Worm (Caenorhabditis elegans): ENCODE results near the gene unc-82.
A peak's percentile ranks its signal among the peaks of the same experiment; 100 is the strongest.

Gene unc-82

DNA sequence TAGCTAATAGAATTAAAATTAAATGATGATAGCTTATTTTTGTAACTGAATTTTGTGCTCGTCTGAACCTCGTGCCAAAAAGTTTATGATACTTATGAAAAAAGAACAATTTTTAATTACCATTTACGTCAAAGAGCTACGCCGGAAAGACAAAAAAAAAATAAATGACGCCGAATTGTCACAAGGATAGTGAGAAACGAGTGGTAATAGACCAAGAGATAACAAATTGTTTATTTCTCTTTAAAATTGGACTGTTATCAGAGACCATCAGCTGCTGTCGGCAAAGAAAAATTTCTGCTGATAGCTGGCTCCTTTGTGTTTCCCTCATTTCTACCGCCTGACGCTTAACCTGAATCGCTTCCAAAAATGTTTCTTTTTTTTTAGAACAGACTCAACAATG, 30.6 kb upstream of the unc-82 start, which contains the start of gene pitr-1 (continued):
- TF ChIP-seq pha-4 (GFP tag; IDR thresholded peaks at IDR 0.05) (peak; percentile 24; the same call in 1 of the 2 replicates), pha-4 (tag; optimal IDR thresholded peaks at IDR 0.05) (no peak), F10B5.3 (tag; optimal IDR thresholded peaks at IDR 0.05) (no peak), tra-1 (GFP tag; IDR thresholded peaks at IDR 0.05) (no peak), mes-2 (tag; optimal IDR thresholded peaks at IDR 0.05; ENCODE audit: poor library complexity, severe bottlenecking) (no peak), ceh-62 (tag; optimal IDR thresholded peaks at IDR 0.05) (no peak), F37D6.2 (tag; optimal IDR thresholded peaks at IDR 0.05) (no peak), daf-19 (GFP tag; conservative IDR thresholded peaks at IDR 0.05) (no peak)

ce11 chrIV:7397507-7397906, 26.8 kb upstream of the unc-82 start:
- TF ChIP-seq unc-130 (GFP tag; optimal IDR thresholded peaks at IDR 0.05), result no peak
- TF ChIP-seq lsy-2 (tag; optimal IDR thresholded peaks at IDR 0.05), result no peak
- no peak for TF ChIP-seq zag-1 (tag; optimal IDR thresholded peaks at IDR 0.05)
- peak; percentile 56 for TF ChIP-seq ama-1 (optimal IDR thresholded peaks at IDR 0.05)
- no peak for TF ChIP-seq nhr-111 (GFP tag; optimal IDR thresholded peaks at IDR 0.05)
- 0 out of 2 replicates have a peak, but pooled peaks have one; percentile 9 for TF ChIP-seq set-16 (GFP tag; IDR thresholded peaks at IDR 0.05)
- no peak for TF ChIP-seq skn-1 (tag; optimal IDR thresholded peaks at IDR 0.05)
- no peak for TF ChIP-seq lin-38 (GFP tag; IDR thresholded peaks at IDR 0.05)
- peak; percentile 45; the same call in 1 of the 2 replicates for TF ChIP-seq pha-4 (GFP tag; IDR thresholded peaks at IDR 0.05)
- TF ChIP-seq pha-4 (tag; optimal IDR thresholded peaks at IDR 0.05), result no peak
- TF ChIP-seq unc-62 (GFP tag; optimal IDR thresholded peaks at IDR 0.05 in 1 of 2), result peak in 1 of 2 experiments; percentile 77
- no peak for TF ChIP-seq unc-62 (tag; optimal IDR thresholded peaks at IDR 0.05)
- 0 out of 2 replicates have a peak, but pooled peaks have one; percentile 14 for TF ChIP-seq arid-1 (GFP tag; conservative IDR thresholded peaks at IDR 0.05)

DNA sequence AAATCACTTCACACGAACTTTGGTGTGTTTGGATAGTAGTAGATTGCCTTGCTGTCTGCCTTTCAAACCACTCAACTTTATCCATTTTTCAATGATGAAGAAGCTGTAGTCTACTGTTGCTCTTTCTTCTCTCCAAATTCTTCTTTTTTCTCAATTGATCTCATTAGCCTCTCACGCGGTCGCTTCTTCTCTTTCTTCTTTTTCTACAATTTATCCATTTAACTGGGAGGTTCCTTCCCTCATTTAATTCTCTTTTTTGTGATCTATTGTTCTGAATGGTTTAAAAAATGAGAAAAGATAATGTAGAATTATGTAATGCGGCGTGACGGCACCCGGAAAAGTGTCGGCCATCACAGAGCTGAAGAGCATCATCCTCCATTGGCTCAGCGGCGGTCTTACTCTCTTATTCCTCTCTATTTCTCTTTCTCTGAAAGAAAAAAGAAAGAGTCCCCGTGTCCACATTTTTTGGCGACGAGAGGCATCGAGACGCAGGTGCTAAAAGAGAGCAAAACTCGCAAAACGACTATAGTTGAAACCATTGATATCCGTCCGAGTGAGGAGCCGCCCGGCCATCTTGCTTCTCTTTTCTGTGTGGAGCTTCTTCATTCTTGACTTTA, 23.7 kb upstream of the unc-82 start:
- TF ChIP-seq egl-27 (tag; optimal IDR thresholded peaks at IDR 0.05) (no peak), vab-7 (GFP tag; IDR thresholded peaks at IDR 0.05) (no peak), hlh-11 (tag; optimal IDR thresholded peaks at IDR 0.05) (peak; percentile 4), set-16 (GFP tag; IDR thresholded peaks at IDR 0.05) (no peak), nhr-10 (tag; optimal IDR thresholded peaks at IDR 0.05) (no peak), rbr-2 (tag; optimal IDR thresholded peaks at IDR 0.05) (peak; percentile 5), fos-1 (tag; optimal IDR thresholded peaks at IDR 0.05) (no peak), aha-1 (tag) (peak; percentile 41), mes-2 (tag; optimal IDR thresholded peaks at IDR 0.05; ENCODE audit: poor library complexity, severe bottlenecking) (no peak), zfp-3 (GFP tag; conservative IDR thresholded peaks at IDR 0.05) (no peak), duxl-1 (tag; optimal IDR thresholded peaks at IDR 0.05; ENCODE audit: poor library complexity) (no peak), hlh-30 (tag; optimal IDR thresholded peaks at IDR 0.05; ENCODE audit: insufficient read depth) (peak; percentile 2), lir-3 (tag; optimal IDR thresholded peaks at IDR 0.05) (no peak), D1046.2 (GFP tag; IDR thresholded peaks at IDR 0.05) (no peak), unc-62 (GFP tag; optimal IDR thresholded peaks at IDR 0.05 in 1 of 2) (peak in 1 of 2 experiments; percentile 76), unc-62 (tag; optimal IDR thresholded peaks at IDR 0.05) (no peak), lin-13 (GFP tag; optimal IDR thresholded peaks at IDR 0.05) (no peak), ama-1 (optimal IDR thresholded peaks at IDR 0.05) (no peak), hif-1 (tag; optimal IDR thresholded peaks at IDR 0.05) (peak in 1 of 2 experiments; percentile 25), arid-1 (GFP tag; conservative IDR thresholded peaks at IDR 0.05) (no peak), hmg-1.1 (GFP tag; IDR thresholded peaks at IDR 0.05) (0 out of 2 replicates have a peak, but pooled peaks have one; percentile 14), mxl-2 (GFP tag; conservative IDR thresholded peaks at IDR 0.05) (no peak), daf-19 (GFP tag; conservative IDR thresholded peaks at IDR 0.05) (no peak), daf-16 (GFP tag; optimal IDR thresholded peaks at IDR 0.05) (no peak), daf-16 (tag; optimal IDR thresholded peaks at IDR 0.05) (no peak), T20F7.1 (GFP tag; optimal IDR thresholded peaks at IDR 0.05) (no peak), mxl-3 (GFP tag; optimal IDR thresholded peaks at IDR 0.05) (no peak), lin-29 (GFP tag; IDR thresholded peaks at IDR 0.05) (no peak), F37D6.2 (tag; optimal IDR thresholded peaks at IDR 0.05) (no peak), daf-8 (GFP tag; IDR thresholded peaks at IDR 0.05) (no peak), mdl-1 (tag; optimal IDR thresholded peaks at IDR 0.05) (peak in 1 of 2 experiments; percentile 25), dpl-1 (GFP tag; optimal IDR thresholded peaks at IDR 0.05) (no peak), jun-1 (tag; optimal IDR thresholded peaks at IDR 0.05) (no peak), ztf-11 (tag; optimal IDR thresholded peaks at IDR 0.05) (no peak), nhr-48 (tag; optimal IDR thresholded peaks at IDR 0.05) (no peak)
